Fruit fly (Drosophila melanogaster) whole organism, prepupa: Measurements from ENCODE around the gene mTerf3.

Experiments
- CG3919 ChIP-seq: fragments of 200-800 bp; sonication (Bioruptor generic); optimal IDR thresholded peaks from 3 replicates; lab custom pipeline; 2016; ENCODE audit warnings: missing biosample characterization, missing genetic modification characterization
- CG6854 ChIP-seq: fragments of 200-800 bp; sonication (Bioruptor generic); optimal IDR thresholded peaks from 2 replicates; lab custom pipeline; 2017; ENCODE audit warnings: missing biosample characterization, mild to moderate bottlenecking, missing genetic modification characterization
- Hr39 ChIP-seq: fragments of 200-800 bp; sonication (Bioruptor generic); optimal IDR thresholded peaks from 2 replicates; lab custom pipeline; 2016; ENCODE audit warnings: missing biosample characterization, missing genetic modification characterization
- spab ChIP-seq: fragments of 200-800 bp; sonication (Bioruptor generic); optimal IDR thresholded peaks from 2 replicates; lab custom pipeline; 2017; ENCODE audit warnings: missing biosample characterization, mild to moderate bottlenecking, missing genetic modification characterization, missing genetic modification reagents

dm6 chr3L:20471499-20472313 lies 48.9 kb downstream of the mTerf3 start:
- TF ChIP-seq Hr39 (no peak), CG6854 (GFP tag; lab: Kevin White, UChicago) (no peak), CG3919 (GFP tag; lab: Kevin White, UChicago) (peak; percentile 35), spab (no peak)
